Fruit fly (Drosophila melanogaster) S2 (cell line): ENCODE measurements around the gene Agpat2.
A peak's percentile ranks its signal among the peaks of the same experiment; 100 is the strongest.

Experiments used
- CG8478 ChIP-seq: fragments of >200 bp; optimal IDR thresholded peaks from 2 replicates; lab custom pipeline; 2018
- CTCF ChIP-seq, 2 experiments: fragments of >200 bp; optimal IDR thresholded peaks; 2 replicates each; lab custom pipeline; 2018

The Agpat2 gene

DNA sequence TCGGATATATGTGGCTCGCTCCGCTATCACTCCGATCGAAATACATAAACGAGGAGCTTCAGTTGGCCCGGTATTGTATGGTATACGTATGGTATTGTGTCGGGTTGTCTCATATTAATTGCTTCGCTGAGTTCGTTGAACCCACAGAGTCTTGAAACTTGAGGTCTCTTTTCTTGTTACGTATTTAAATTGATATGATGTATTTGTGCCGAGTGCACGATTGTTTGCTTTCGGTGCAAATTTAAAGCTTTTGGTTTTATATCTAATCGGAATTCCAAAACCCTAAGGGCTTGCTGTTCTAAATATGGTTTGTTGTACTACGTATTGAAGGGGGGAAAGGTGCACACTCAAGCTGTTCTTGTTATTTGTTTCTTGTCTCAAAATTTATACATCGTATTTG lies 38.6 kb downstream of the Agpat2 start:
- TF ChIP-seq CG8478 (lab: Kevin White, UChicago) (no peak), CTCF (optimal IDR thresholded peaks at IDR 0.05; lab: Kevin White, UChicago) (no peak)

DNA sequence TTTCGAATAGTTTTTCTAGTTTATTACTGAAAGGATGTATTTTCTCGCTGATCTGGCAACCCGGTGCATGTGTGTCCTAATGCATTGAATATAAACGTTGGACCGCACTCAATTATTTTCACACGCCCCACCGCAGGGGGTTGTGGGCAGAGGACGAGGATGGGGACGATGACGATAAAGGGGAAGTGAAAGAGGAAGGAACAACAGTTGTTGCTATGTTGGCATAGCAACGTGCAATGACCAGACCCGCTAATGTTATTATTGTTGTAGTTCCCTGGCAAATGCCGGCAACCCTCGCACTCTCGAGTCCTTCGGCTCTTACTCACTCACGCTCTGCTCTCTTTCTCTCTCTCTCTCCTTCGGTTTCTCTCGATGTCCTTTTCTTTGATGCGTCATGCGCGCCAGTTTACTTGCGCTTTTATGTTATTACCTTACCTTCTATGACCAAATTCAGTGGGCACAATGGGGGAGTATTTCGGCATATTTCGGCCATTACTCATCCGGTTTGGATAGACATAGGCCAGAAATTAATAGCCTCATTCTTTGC lies 39.1 kb downstream of the Agpat2 start:
- TF ChIP-seq CG8478 (lab: Kevin White, UChicago) = no peak
- TF ChIP-seq CTCF (optimal IDR thresholded peaks at IDR 0.05; lab: Kevin White, UChicago) = no peak

DNA sequence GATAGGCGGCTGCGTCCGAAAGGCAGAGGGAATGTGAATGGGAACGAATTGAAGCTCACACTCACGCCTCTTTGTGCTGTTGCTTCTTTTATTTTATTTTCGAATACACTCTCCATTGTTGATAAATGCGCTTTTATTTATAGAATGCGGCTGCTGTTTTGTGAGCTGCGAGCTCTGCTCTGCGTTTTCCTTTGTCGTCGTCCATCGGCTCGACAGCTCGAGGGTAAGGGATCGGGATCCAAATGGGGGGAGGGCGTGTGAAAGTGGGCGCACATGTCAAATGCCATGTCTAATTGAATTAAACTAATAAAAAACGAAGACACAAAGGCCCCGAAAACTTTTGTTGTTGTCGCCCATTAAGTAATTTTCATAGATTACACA lies 39.7 kb downstream of the Agpat2 start:
- TF ChIP-seq CTCF (optimal IDR thresholded peaks at IDR 0.05; lab: Kevin White, UChicago) (no peak), CG8478 (lab: Kevin White, UChicago) (no peak)

- TF ChIP-seq CTCF (optimal IDR thresholded peaks at IDR 0.05; lab: Kevin White, UChicago) (no peak), CG8478 (lab: Kevin White, UChicago) (no peak)
Measured at dm6 chr2L:8423460-8424089, 40.2 kb downstream of the Agpat2 start.

DNA sequence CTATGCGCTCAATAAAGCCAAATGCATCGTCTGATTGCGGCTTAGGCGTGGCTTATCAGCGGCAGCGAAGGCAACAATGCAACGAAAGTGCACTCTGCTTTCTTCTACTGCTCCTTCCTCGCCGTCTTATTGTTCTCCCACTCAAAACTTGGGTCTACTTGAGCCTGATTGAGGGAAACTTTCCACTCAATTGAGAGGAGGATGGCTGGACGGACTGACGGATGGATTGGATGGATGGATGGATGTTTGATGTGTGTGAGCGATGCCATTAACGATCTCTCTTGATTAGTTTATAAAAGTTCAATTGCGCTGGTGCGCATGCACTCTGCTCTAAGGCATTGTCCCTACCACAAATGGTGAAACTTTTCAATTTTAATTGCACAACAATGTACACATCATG lies 40.7 kb downstream of the Agpat2 start:
- TF ChIP-seq CTCF (optimal IDR thresholded peaks at IDR 0.05; lab: Kevin White, UChicago) (no peak), CG8478 (lab: Kevin White, UChicago) (no peak)

DNA sequence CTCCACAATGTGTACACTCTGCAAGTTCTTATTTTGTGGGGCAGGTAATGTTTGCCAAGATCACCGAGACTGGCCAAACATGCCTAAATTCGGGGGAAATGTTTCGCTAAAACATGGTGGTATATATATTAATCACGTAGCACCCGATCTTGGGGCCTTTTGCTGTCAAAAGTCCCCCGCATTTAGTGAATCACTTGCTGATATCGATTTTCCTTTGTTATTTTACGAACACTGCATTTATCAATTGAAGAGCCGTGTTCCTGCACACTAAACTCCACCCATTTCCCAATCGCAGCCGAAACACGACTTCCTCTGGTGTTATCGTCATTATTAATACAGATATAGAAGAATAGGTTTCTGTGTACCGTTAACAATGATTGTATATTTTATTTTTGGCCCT lies 42.1 kb downstream of the Agpat2 start:
- TF ChIP-seq CG8478 (lab: Kevin White, UChicago) = no peak
- TF ChIP-seq CTCF (optimal IDR thresholded peaks at IDR 0.05; lab: Kevin White, UChicago) = no peak

DNA sequence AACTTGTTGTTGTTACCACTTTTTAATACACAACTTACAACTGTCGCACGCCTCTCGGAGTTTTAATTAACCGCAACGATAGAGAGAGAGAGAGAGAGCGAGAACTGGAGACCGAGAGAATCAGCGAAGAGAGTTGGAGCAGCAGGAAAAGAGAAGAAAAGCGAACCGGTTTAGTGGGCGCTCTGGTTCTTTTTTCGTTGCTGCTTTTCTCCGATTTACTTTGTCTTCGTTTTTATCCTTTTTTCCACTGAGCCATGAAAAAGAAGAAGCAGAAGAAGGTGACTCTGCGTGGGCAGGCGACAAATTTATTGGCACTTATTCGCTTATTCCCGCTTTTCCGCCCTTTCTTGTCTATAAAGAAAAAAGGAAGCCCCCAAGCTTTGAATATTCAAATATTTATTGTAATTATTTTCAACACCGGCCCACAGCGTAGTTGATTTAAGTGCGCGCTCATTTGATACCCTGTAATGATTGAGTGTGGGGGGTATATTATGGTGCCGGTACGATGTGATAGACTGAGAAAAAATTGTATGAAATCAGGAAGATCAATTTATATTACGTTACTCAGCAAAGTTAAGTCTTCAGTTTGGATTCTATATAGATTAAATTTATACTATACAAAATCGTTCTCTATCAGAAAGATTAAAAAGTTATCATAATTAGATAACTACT lies 43.4 kb downstream of the Agpat2 start:
- TF ChIP-seq CTCF (optimal IDR thresholded peaks at IDR 0.05; lab: Kevin White, UChicago) (no peak), CG8478 (lab: Kevin White, UChicago) (no peak)

dm6 chr2L:8419382-8419940 lies 44.3 kb downstream of the Agpat2 start:
- TF ChIP-seq CTCF (optimal IDR thresholded peaks at IDR 0.05; lab: Kevin White, UChicago) (no peak), CG8478 (lab: Kevin White, UChicago) (no peak)

dm6 chr2L:8418113-8418885 lies 45.5 kb downstream of the Agpat2 start:
- TF ChIP-seq CTCF (optimal IDR thresholded peaks at IDR 0.05; lab: Kevin White, UChicago) (no peak), CG8478 (lab: Kevin White, UChicago) (peak; percentile 23)

- TF ChIP-seq CTCF (optimal IDR thresholded peaks at IDR 0.05; lab: Kevin White, UChicago) = no peak
- no peak for TF ChIP-seq CG8478 (lab: Kevin White, UChicago)
Measured at dm6 chr2L:8417562-8417961, 46.2 kb downstream of the Agpat2 start.

DNA sequence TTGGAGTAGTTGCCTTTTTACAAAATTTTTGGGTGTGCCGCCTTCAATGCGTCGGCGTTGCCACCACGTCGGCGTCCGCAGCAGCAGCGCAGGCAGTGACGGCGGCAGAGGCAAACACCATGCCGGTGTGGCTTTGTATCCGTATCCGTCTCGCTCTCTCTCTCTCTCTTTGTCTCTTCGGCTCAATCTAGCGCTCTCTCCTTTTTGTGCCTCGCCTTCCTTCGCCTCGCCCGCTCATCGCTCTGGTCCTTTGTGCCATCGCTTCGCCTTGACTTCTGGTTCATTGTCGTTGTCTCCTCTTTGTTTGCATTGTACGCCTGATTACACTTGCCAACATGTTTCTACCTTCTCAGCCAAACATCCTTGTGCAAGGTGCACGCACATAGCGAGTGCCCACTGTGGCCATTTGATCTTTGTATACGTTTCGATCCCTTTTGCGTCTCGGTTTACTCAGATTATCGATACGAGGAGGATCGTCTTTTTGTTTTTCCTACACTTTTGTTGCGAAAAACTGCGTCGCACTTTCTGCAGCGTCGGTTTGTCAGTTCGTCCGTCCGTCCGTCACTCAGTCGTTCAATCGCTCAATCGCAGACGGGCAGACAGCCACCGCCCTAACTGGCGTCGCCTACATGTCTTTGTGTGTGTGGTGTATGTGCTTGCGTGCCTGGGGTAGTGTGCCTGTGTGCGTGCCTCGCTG lies 47.3 kb downstream of the Agpat2 start:
- TF ChIP-seq CTCF (optimal IDR thresholded peaks at IDR 0.05; lab: Kevin White, UChicago) = no peak
- TF ChIP-seq CG8478 (lab: Kevin White, UChicago) = no peak

dm6 chr2L:8414887-8415883 lies 48.6 kb downstream of the Agpat2 start, which contains the start of the genes CG13398 and Akap200:
CG13398 (minus strand) TSS chr2L:8415256.
Akap200 (plus strand) TSS chr2L:8415690.
- TF ChIP-seq CTCF (optimal IDR thresholded peaks at IDR 0.05; lab: Kevin White, UChicago) = no peak
- no peak for TF ChIP-seq CG8478 (lab: Kevin White, UChicago)

dm6 chr2L:8411530-8411929 lies 52.3 kb downstream of the Agpat2 start, which contains the start of gene Naglu:
Naglu (minus strand) TSS chr2L:8411868.
- no peak for TF ChIP-seq CTCF (optimal IDR thresholded peaks at IDR 0.05; lab: Kevin White, UChicago)
- TF ChIP-seq CG8478 (lab: Kevin White, UChicago) = no peak
